Worm (Caenorhabditis elegans) whole organism, early embryonic: ENCODE results near the gene alh-3.

Experiments used
- B0310.2 ChIP-seq: sonication (generic microtip); optimal IDR thresholded peaks from 2 replicates; lab custom pipeline; 2016; ENCODE audit warnings: mild to moderate bottlenecking, missing genetic modification characterization, missing compliant biosample characterization
- ceh-36 ChIP-seq: sonication (generic microtip); optimal IDR thresholded peaks from 2 replicates; lab custom pipeline; 2016; ENCODE audit warnings: missing genetic modification characterization, inconsistent platforms, missing compliant biosample characterization
- ets-7 ChIP-seq: sonication (generic microtip); optimal IDR thresholded peaks from 2 replicates; lab custom pipeline; 2016; ENCODE audit warnings: missing genotype, missing genetic modification characterization, missing compliant biosample characterization
- tbx-37 ChIP-seq: fragments of 200-800 bp; sonication (Bioruptor generic); conservative IDR thresholded peaks from 2 replicates; pipeline ENCODE4 v1.3.6; 2022; ENCODE audit warnings: missing genetic modification reagents, missing genetic modification characterization, missing compliant biosample characterization

ce11 chrIV:11021512-11022268 is 713 bp upstream of the alh-3 start, which contains the start of gene mogs-1:
- TF ChIP-seq B0310.2 (tag; lab: Kevin White, UChicago) (no peak), ets-7 (tag; lab: Kevin White, UChicago) (no peak), ceh-36 (tag; lab: Kevin White, UChicago) (no peak), tbx-37 (GFP tag; lab: Robert Waterston, UW) (no peak)
